Worm (Caenorhabditis elegans) whole organism, mixed stage, embryonic: ENCODE data around the gene ztf-8.

Source experiments
- nhr-28 ChIP-seq: fragments of 150-350 bp; optimal IDR thresholded peaks from 2 replicates; lab custom pipeline; 2014; ENCODE audit warnings: missing biosample characterization, missing genetic modification characterization
- snpc-4 ChIP-seq: fragments of 150-350 bp; optimal IDR thresholded peaks from 2 replicates; lab custom pipeline; 2014; ENCODE audit warnings: missing biosample characterization, missing genetic modification characterization
- unc-120 ChIP-seq: sonication (generic microtip); optimal IDR thresholded peaks from 2 replicates; lab custom pipeline; 2017; ENCODE audit warnings: missing genetic modification characterization, missing compliant biosample characterization; ENCODE audit not compliant: poor library complexity, severe bottlenecking
- unc-62 ChIP-seq: fragments of 150-350 bp; optimal IDR thresholded peaks from 2 replicates; lab custom pipeline; 2014; ENCODE audit warnings: missing biosample characterization, missing genetic modification reagents, missing genetic modification characterization
- ztf-11 ChIP-seq: fragments of 150-350 bp; optimal IDR thresholded peaks from 2 replicates; lab custom pipeline; 2014; ENCODE audit warnings: missing biosample characterization, missing genetic modification characterization

DNA sequence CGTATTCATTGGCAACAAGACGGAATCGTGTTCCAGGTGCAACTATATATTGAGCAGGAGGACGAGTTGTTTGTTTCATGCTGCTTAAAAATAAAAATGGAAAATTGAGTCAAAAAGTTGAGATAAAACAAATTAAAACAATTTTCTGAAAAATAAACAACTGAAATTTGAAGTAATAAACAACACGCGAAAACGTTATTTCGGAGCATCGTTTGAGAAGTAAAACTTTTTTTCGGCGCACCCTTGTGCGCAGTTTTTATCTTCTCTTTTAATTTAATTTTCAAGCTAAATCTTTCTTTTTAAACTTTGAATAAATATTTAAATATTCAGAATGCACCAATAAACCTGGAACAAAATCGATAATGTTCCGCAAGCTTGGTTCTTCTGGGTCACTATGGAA is 19.2 kb downstream of the ztf-8 start, which contains the start of the genes sumv-1 and gop-1:
- TF ChIP-seq unc-120 (tag; lab: Kevin White, UChicago) (no peak), nhr-28 (tag; lab: Kevin White, UChicago) (no peak), unc-62 (GFP tag; lab: Kevin White, UChicago) (no peak), snpc-4 (tag; lab: Kevin White, UChicago) (no peak), ztf-11 (tag; lab: Kevin White, UChicago) (no peak)
